Worm (Caenorhabditis elegans) whole organism, L1 larva: ENCODE results near the gene nphp-2.

Experiments used
- C34B4.2 ChIP-seq: sonication (generic microtip); optimal IDR thresholded peaks from 2 replicates; lab custom pipeline; 2017; ENCODE audit warnings: mild to moderate bottlenecking, missing genetic modification characterization, missing compliant biosample characterization
- F16B12.6 ChIP-seq: fragments of 150-350 bp; optimal IDR thresholded peaks from 2 replicates; lab custom pipeline; 2014; ENCODE audit warnings: missing biosample characterization, missing genetic modification characterization
- Y116A8C.19 ChIP-seq: sonication (generic microtip); optimal IDR thresholded peaks from 2 replicates; lab custom pipeline; 2016; ENCODE audit warnings: missing compliant biosample characterization, missing genetic modification characterization, borderline replicate concordance
- aly-2 ChIP-seq: fragments of 150-350 bp; optimal IDR thresholded peaks from 2 replicates; lab custom pipeline; 2014; ENCODE audit warnings: missing biosample characterization, missing genetic modification characterization
- blmp-1 ChIP-seq: fragments of 150-350 bp; optimal IDR thresholded peaks from 2 replicates; lab custom pipeline; 2014; ENCODE audit warnings: missing biosample characterization, missing genetic modification characterization
- ceh-63 ChIP-seq: fragments of 200-800 bp; sonication (Bioruptor generic); optimal IDR thresholded peaks from 2 replicates; lab custom pipeline; 2018; ENCODE audit warnings: mild to moderate bottlenecking, missing genetic modification characterization, missing compliant biosample characterization
- ceh-8 ChIP-seq: fragments of 200-800 bp; sonication (Bioruptor generic); optimal IDR thresholded peaks from 2 replicates; lab custom pipeline; 2018; ENCODE audit warnings: mild to moderate bottlenecking, missing genetic modification characterization, moderate library complexity, missing compliant biosample characterization
- efl-1 ChIP-seq, 4 experiments: fragments of 150-350 bp; optimal IDR thresholded peaks in 3 of 4; peaks in 1 of 4; 1 replicate in 1 of 4; 2 replicates in 3 of 4; lab custom pipeline; 2014; ENCODE audit warnings: missing biosample characterization in 2 of 4, missing genetic modification characterization in 2 of 4, missing genetic modification reagents in 2 of 4
- efl-3 ChIP-seq: fragments of 200-800 bp; sonication (Bioruptor generic); optimal IDR thresholded peaks from 2 replicates; lab custom pipeline; 2018; ENCODE audit warnings: mild to moderate bottlenecking, missing genetic modification characterization, missing compliant biosample characterization
- elt-2 ChIP-seq: sonication (generic microtip); optimal IDR thresholded peaks from 2 replicates; lab custom pipeline; 2016; ENCODE audit warnings: missing genetic modification characterization, mild to moderate bottlenecking, inconsistent platforms, missing compliant biosample characterization, missing genetic modification reagents
- fkh-8 ChIP-seq: sonication (generic microtip); optimal IDR thresholded peaks from 2 replicates; lab custom pipeline; 2016; ENCODE audit warnings: mild to moderate bottlenecking, missing genetic modification characterization, missing compliant biosample characterization
- fos-1 ChIP-seq: fragments of 150-350 bp; optimal IDR thresholded peaks from 2 replicates; lab custom pipeline; 2014; ENCODE audit warnings: missing biosample characterization, missing genetic modification characterization
- hpl-2 ChIP-seq: fragments of 150-350 bp; optimal IDR thresholded peaks from 2 replicates; lab custom pipeline; 2014; ENCODE audit warnings: missing biosample characterization, missing genetic modification reagents, missing genetic modification characterization
- irx-1 ChIP-seq: sonication (generic microtip); optimal IDR thresholded peaks from 2 replicates; lab custom pipeline; 2016; ENCODE audit warnings: missing genetic modification characterization, missing compliant biosample characterization
- jun-1 ChIP-seq: fragments of 150-350 bp; optimal IDR thresholded peaks from 2 replicates; lab custom pipeline; 2014; ENCODE audit warnings: missing biosample characterization, missing genetic modification reagents, missing genetic modification characterization
- lin-15B ChIP-seq: fragments of 150-350 bp; sonication (generic microtip); optimal IDR thresholded peaks from 3 replicates; lab custom pipeline; 2014; ENCODE audit warnings: missing biosample characterization, missing genetic modification characterization
- lin-35 ChIP-seq, 2 experiments: fragments of 150-350 bp; optimal IDR thresholded peaks; 2 replicates each; lab custom pipeline; 2014; ENCODE audit warnings: missing biosample characterization in 2 of 2, missing genetic modification characterization in 2 of 2, missing genetic modification reagents in 2 of 2
- mdl-1 ChIP-seq, 2 experiments: fragments of 150-350 bp; optimal IDR thresholded peaks; 2 replicates each; lab custom pipeline; 2014 to 2017; ENCODE audit warnings: missing biosample characterization in 2 of 2, missing genetic modification characterization in 2 of 2, inconsistent platforms in 1 of 2
- mef-2 ChIP-seq: fragments of 150-350 bp; optimal IDR thresholded peaks from 2 replicates; lab custom pipeline; 2014; ENCODE audit warnings: missing biosample characterization, missing genetic modification characterization
- nhr-12 ChIP-seq: sonication (generic microtip); optimal IDR thresholded peaks from 2 replicates; lab custom pipeline; 2017; ENCODE audit warnings: missing biosample characterization, missing genetic modification characterization
- nhr-76 ChIP-seq: sonication (generic microtip); optimal IDR thresholded peaks from 2 replicates; lab custom pipeline; 2017; ENCODE audit warnings: missing biosample characterization, missing genetic modification characterization
- nhr-77 ChIP-seq: fragments of 150-350 bp; optimal IDR thresholded peaks from 2 replicates; lab custom pipeline; 2014; ENCODE audit warnings: missing biosample characterization, missing genetic modification characterization
- nhr-90 ChIP-seq: sonication (generic microtip); optimal IDR thresholded peaks from 2 replicates; lab custom pipeline; 2016; ENCODE audit warnings: mild to moderate bottlenecking, missing genetic modification characterization, missing compliant biosample characterization; ENCODE audit not compliant: poor library complexity
- pax-3 ChIP-seq: fragments of 200-800 bp; sonication (Bioruptor generic); optimal IDR thresholded peaks from 2 replicates; lab custom pipeline; 2018; ENCODE audit warnings: mild to moderate bottlenecking, missing genetic modification characterization, moderate library complexity, missing compliant biosample characterization
- pqm-1 ChIP-seq: sonication (generic microtip); optimal IDR thresholded peaks from 3 replicates; lab custom pipeline; 2017; ENCODE audit warnings: missing biosample characterization, missing genetic modification characterization
- rnt-1 ChIP-seq: sonication (generic microtip); optimal IDR thresholded peaks from 2 replicates; lab custom pipeline; 2016; ENCODE audit warnings: mild to moderate bottlenecking, missing genetic modification characterization, moderate library complexity, missing compliant biosample characterization
- skn-1 ChIP-seq: fragments of 150-350 bp; optimal IDR thresholded peaks from 2 replicates; lab custom pipeline; 2014; ENCODE audit warnings: missing biosample characterization, missing genetic modification characterization
- sox-4 ChIP-seq: sonication (generic microtip); optimal IDR thresholded peaks from 2 replicates; lab custom pipeline; 2016; ENCODE audit warnings: missing genetic modification characterization, missing compliant biosample characterization
- swsn-7 ChIP-seq: sonication (generic microtip); optimal IDR thresholded peaks from 2 replicates; lab custom pipeline; 2016; ENCODE audit warnings: missing genetic modification characterization, missing compliant biosample characterization
- unc-130 ChIP-seq: fragments of 150-350 bp; optimal IDR thresholded peaks from 2 replicates; lab custom pipeline; 2017; ENCODE audit warnings: missing biosample characterization, missing genetic modification characterization, inconsistent platforms
- unc-86 ChIP-seq: sonication (generic microtip); optimal IDR thresholded peaks from 2 replicates; lab custom pipeline; 2016; ENCODE audit warnings: missing genetic modification characterization, missing compliant biosample characterization
- unc-98 ChIP-seq: fragments of 200-800 bp; sonication (Bioruptor generic); IDR thresholded peaks from 2 replicates; pipeline ENCODE4 v1.3.6; 2022; ENCODE audit warnings: missing genetic modification characterization, missing compliant biosample characterization

nphp-2 gene

DNA sequence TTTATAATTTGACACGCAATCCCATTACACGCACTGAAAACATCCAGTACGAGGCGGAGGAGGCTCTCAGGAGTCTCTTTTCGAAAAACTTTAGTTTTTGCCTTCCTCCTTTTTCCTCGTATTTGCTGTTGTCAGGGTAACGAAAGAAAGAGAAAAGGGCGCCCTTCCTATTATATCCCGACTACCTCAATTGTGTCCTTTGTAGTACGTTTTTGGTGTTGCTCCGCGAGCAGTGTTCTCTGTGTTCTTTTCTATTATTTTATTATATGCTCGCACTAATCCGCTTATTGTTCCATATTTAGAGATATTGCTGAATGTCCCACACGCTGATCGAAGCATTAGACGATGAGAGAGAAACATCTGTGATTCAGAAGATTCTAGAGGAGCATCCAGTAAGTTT is at the start of gene nphp-2:
Gene nphp-2 (plus strand): TSS at position 301 of the 400 bp plus-strand sequence.
- no peak for TF ChIP-seq mdl-1 (tag; optimal IDR thresholded peaks at IDR 0.05; lab: Kevin White, UChicago)
- TF ChIP-seq C34B4.2 (tag; lab: Kevin White, UChicago) = no peak
- no peak for TF ChIP-seq unc-130 (tag; lab: Kevin White, UChicago)
- TF ChIP-seq fkh-8 (tag; lab: Kevin White, UChicago) = peak; percentile 48
- no peak for TF ChIP-seq unc-86 (tag; lab: Kevin White, UChicago)

DNA sequence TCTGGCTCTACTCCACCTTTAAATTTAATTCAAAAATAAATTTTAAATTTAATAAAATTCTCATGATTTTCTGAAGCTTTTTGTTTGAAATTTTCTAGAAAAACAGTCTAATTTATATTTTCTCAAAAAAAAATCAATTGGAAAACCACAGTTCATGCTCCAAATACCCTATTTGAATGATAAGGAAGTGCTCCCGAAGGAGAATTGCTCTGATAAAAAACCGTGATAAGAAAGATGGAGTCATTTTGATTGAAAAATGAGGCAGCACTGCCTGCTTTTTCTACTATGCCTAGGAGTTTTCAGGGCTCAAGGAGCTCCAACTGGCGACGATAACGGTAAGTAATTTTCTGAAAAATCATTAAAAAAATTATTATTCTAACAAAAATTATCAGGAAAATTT is 49.6 kb upstream of the nphp-2 start, which contains the start of gene T10B5.7:
Gene T10B5.7 (plus strand): TSS at position 225 of the 400 bp plus-strand sequence.
- TF ChIP-seq nhr-76 (tag; lab: Kevin White, UChicago) (no peak), elt-2 (tag; lab: Kevin White, UChicago) (peak; percentile 42)

DNA sequence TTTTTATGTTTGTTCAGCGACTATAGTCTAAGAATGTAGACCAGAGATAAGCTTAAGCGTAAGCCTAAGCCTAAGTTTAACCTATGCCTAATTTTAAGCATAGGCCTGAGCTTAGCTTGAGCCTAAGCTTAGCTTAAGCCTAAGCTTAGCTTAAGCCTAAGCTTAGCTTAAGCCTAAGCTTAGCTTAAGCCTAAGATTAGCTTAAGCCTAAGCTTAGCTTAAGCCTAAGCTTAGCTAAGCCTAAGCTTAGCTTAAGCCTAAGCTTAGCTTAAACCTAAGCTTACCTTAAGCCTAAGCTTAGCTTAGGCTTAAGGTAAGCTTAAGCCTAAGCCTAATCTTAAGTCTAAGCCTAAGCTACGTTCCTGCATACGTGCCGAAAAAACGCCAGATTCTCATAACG is 47.0 kb upstream of the nphp-2 start:
- TF ChIP-seq fos-1 = no peak
- no peak for TF ChIP-seq irx-1 (tag; lab: Kevin White, UChicago)
- no peak for TF ChIP-seq blmp-1 (tag; lab: Kevin White, UChicago)
- no peak for TF ChIP-seq F16B12.6 (tag; lab: Kevin White, UChicago)
- no peak for TF ChIP-seq mef-2 (tag; lab: Kevin White, UChicago)
- no peak for TF ChIP-seq hpl-2 (GFP tag; lab: Kevin White, UChicago)
- TF ChIP-seq sox-4 (tag; lab: Kevin White, UChicago) = no peak
- no peak for TF ChIP-seq Y116A8C.19 (tag; lab: Kevin White, UChicago)
- TF ChIP-seq pqm-1 (tag; lab: Kevin White, UChicago) = no peak
- no peak for TF ChIP-seq pax-3
- no peak for TF ChIP-seq nhr-77 (tag; lab: Kevin White, UChicago)
- no peak for TF ChIP-seq efl-1 (optimal IDR thresholded peaks at IDR 0.05; lab: Kevin White, UChicago)
- no peak for TF ChIP-seq efl-1 (GFP tag; optimal IDR thresholded peaks at IDR 0.05 in 1 of 2; lab: Kevin White, UChicago)
- TF ChIP-seq fkh-8 (tag; lab: Kevin White, UChicago) = no peak
- no peak for TF ChIP-seq nhr-12 (tag; lab: Kevin White, UChicago)
- no peak for TF ChIP-seq swsn-7 (tag; lab: Kevin White, UChicago)
- no peak for TF ChIP-seq lin-15B (tag; lab: Kevin White, UChicago)

DNA sequence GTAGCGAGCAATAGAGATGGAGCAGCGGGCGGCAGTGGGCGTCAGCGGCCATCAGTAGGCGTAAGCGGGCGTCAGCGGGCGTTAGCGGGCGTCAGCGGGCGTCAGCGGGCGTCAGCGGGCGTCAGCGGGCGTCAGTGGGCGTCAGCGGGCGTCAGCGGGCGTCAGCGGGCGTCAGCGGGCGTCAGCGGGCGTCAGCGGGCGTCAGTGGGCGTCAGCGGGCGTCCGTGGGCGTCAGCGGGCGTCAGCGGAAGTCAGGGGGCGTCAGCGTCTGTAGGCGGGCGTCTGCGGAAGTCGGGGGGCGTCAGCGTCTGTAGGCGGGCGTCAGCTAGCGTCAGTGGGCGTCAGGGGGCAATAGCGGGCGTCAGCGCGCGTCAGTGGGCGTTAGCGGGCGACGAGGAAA is 45.6 kb upstream of the nphp-2 start:
- TF ChIP-seq ceh-8 (GFP tag; lab: Kevin White, UChicago) = peak; percentile 57

DNA sequence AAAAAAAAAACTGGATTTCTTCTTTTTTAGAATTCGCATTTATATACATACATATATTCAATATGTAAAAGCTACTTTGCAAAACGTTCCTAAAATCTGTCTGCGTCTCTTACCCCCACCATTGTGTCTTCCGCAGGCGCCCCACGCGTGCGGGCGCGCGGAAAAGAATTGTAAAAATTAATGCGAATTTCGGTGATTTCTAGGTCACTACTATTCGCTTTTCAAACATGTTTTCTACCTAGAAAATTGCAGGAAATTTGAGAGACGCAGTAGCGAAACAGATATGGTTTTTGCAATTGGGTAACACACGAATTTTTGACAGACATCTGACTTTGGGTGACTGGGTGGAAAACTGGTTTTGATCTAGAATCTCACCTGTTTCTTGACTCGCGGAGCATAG is 40.5 kb upstream of the nphp-2 start:
- TF ChIP-seq nhr-76 (tag; lab: Kevin White, UChicago) (no peak), unc-98 (no peak), mef-2 (tag; lab: Kevin White, UChicago) (no peak), jun-1 (tag; lab: Kevin White, UChicago) (no peak), nhr-77 (tag; lab: Kevin White, UChicago) (no peak), unc-130 (tag; lab: Kevin White, UChicago) (no peak), elt-2 (tag; lab: Kevin White, UChicago) (no peak), sox-4 (tag; lab: Kevin White, UChicago) (no peak), pqm-1 (tag; lab: Kevin White, UChicago) (no peak), aly-2 (tag; lab: Kevin White, UChicago) (no peak), nhr-90 (tag; lab: Kevin White, UChicago) (no peak), blmp-1 (tag; lab: Kevin White, UChicago) (peak; percentile 88), ceh-63 (GFP tag; lab: Kevin White, UChicago) (no peak), rnt-1 (tag; lab: Kevin White, UChicago) (no peak), efl-3 (GFP tag; lab: Kevin White, UChicago) (no peak), skn-1 (tag; lab: Kevin White, UChicago) (no peak), lin-35 (GFP tag; optimal IDR thresholded peaks at IDR 0.05; lab: Kevin White, UChicago) (peak in 1 of 2 experiments; percentile 7)
